Fruit fly (Drosophila melanogaster) whole organism, embryonic: Measurements from ENCODE around the gene Pdi.

Experiments
- BEAF-32 ChIP-seq: fragments of 200-800 bp; sonication (Bioruptor generic); optimal IDR thresholded peaks from 3 replicates; lab custom pipeline; 2017; ENCODE audit warnings: missing biosample characterization, missing genetic modification characterization, mild to moderate bottlenecking, moderate library complexity, missing genetic modification reagents
- CG10267 ChIP-seq: fragments of 200-800 bp; sonication (Bioruptor generic); optimal IDR thresholded peaks from 2 replicates; lab custom pipeline; 2018; ENCODE audit warnings: missing biosample characterization, mild to moderate bottlenecking, missing genetic modification characterization, moderate library complexity
- CG10979 ChIP-seq: fragments of 200-800 bp; sonication (Bioruptor generic); optimal IDR thresholded peaks from 2 replicates; lab custom pipeline; 2018; ENCODE audit warnings: missing biosample characterization, mild to moderate bottlenecking, missing genetic modification characterization, moderate library complexity
- CG12391 ChIP-seq: fragments of 200-800 bp; sonication (Bioruptor generic); optimal IDR thresholded peaks from 3 replicates; lab custom pipeline; 2018; ENCODE audit warnings: missing biosample characterization, mild to moderate bottlenecking, missing genetic modification characterization, moderate library complexity
- CG13296 ChIP-seq: fragments of 200-800 bp; sonication (Bioruptor generic); optimal IDR thresholded peaks from 3 replicates; lab custom pipeline; 2018; ENCODE audit warnings: missing biosample characterization, mild to moderate bottlenecking, missing genetic modification characterization
- CG14014 ChIP-seq: fragments of 200-800 bp; sonication (Bioruptor generic); IDR thresholded peaks from 2 replicates; pipeline ENCODE4 v1.3.6; 2022; ENCODE audit warnings: missing biosample characterization, missing genetic modification characterization
- CG14710 ChIP-seq: fragments of 200-800 bp; sonication (Bioruptor generic); optimal IDR thresholded peaks from 3 replicates; lab custom pipeline; 2019; ENCODE audit warnings: missing biosample characterization, mild to moderate bottlenecking, missing genetic modification characterization, moderate library complexity
- CG15514 ChIP-seq: fragments of 200-800 bp; sonication (Bioruptor generic); optimal IDR thresholded peaks from 3 replicates; lab custom pipeline; 2017; ENCODE audit warnings: missing biosample characterization, missing genetic modification characterization, mild to moderate bottlenecking, moderate library complexity, missing genetic modification reagents
- CG15601 ChIP-seq: fragments of 200-800 bp; sonication (Bioruptor generic); optimal IDR thresholded peaks from 3 replicates; lab custom pipeline; 2019; ENCODE audit warnings: missing biosample characterization, mild to moderate bottlenecking, missing genetic modification characterization, moderate library complexity
- CG16813 ChIP-seq: fragments of 200-800 bp; sonication (Bioruptor generic); IDR thresholded peaks from 3 replicates; pipeline ENCODE4 v1.3.6; 2022; ENCODE audit warnings: missing biosample characterization, missing genetic modification characterization; ENCODE audit not compliant: partially characterized antibody
- CG17568 ChIP-seq: fragments of 200-800 bp; sonication (Bioruptor generic); optimal IDR thresholded peaks from 2 replicates; lab custom pipeline; 2018; ENCODE audit warnings: missing biosample characterization, mild to moderate bottlenecking, missing genetic modification characterization, moderate library complexity
- CG17912 ChIP-seq: fragments of 200-800 bp; sonication (Bioruptor generic); optimal IDR thresholded peaks from 2 replicates; lab custom pipeline; 2018; ENCODE audit warnings: missing biosample characterization, mild to moderate bottlenecking, missing genetic modification characterization
- CG18262 ChIP-seq: fragments of 200-800 bp; optimal IDR thresholded peaks from 3 replicates; lab custom pipeline; 2019; ENCODE audit warnings: missing biosample characterization, mild to moderate bottlenecking, missing genetic modification characterization, moderate library complexity
- CG32532 ChIP-seq: fragments of 200-800 bp; sonication (Bioruptor generic); IDR thresholded peaks from 2 replicates; pipeline ENCODE4 v1.3.6; 2022; ENCODE audit warnings: missing biosample characterization, missing genetic modification characterization
- CG33557 ChIP-seq: fragments of 200-800 bp; sonication (Bioruptor generic); optimal IDR thresholded peaks from 2 replicates; lab custom pipeline; 2019; ENCODE audit warnings: missing biosample characterization, mild to moderate bottlenecking, missing genetic modification characterization, moderate library complexity
- CG3407 ChIP-seq: fragments of 200-800 bp; sonication (Bioruptor generic); optimal IDR thresholded peaks from 2 replicates; lab custom pipeline; 2018; ENCODE audit warnings: missing biosample characterization, mild to moderate bottlenecking, missing genetic modification characterization
- CG4707 ChIP-seq: fragments of 200-800 bp; sonication (Bioruptor generic); optimal IDR thresholded peaks from 2 replicates; lab custom pipeline; 2018; ENCODE audit warnings: missing biosample characterization, mild to moderate bottlenecking, missing genetic modification characterization, moderate library complexity
- CG6272 ChIP-seq: fragments of 200-800 bp; sonication (Bioruptor generic); IDR thresholded peaks from 2 replicates; pipeline ENCODE4 v1.3.6; 2022; ENCODE audit warnings: missing biosample characterization, missing genetic modification characterization
- CG6813 ChIP-seq: fragments of 200-800 bp; sonication (Bioruptor generic); optimal IDR thresholded peaks from 2 replicates; lab custom pipeline; 2017; ENCODE audit warnings: missing biosample characterization, missing genetic modification characterization, mild to moderate bottlenecking, moderate library complexity, missing genetic modification reagents
- CG7271 ChIP-seq: fragments of 200-800 bp; sonication (Bioruptor generic); optimal IDR thresholded peaks from 2 replicates; lab custom pipeline; 2018; ENCODE audit warnings: missing biosample characterization, mild to moderate bottlenecking, missing genetic modification characterization, moderate library complexity
- CG7987 ChIP-seq: fragments of 200-800 bp; sonication (Bioruptor generic); optimal IDR thresholded peaks from 2 replicates; lab custom pipeline; 2018; ENCODE audit warnings: missing biosample characterization, mild to moderate bottlenecking, missing genetic modification characterization, moderate library complexity
- CG8281 ChIP-seq: fragments of 200-800 bp; sonication (Bioruptor generic); optimal IDR thresholded peaks from 2 replicates; lab custom pipeline; 2018; ENCODE audit warnings: missing biosample characterization, mild to moderate bottlenecking, missing genetic modification characterization, moderate library complexity
- CHES-1-like ChIP-seq: fragments of 200-800 bp; sonication (Bioruptor generic); optimal IDR thresholded peaks from 2 replicates; lab custom pipeline; 2016; ENCODE audit warnings: missing biosample characterization, missing genetic modification characterization
- Fer1 ChIP-seq: fragments of 200-800 bp; sonication (Bioruptor generic); optimal IDR thresholded peaks from 2 replicates; lab custom pipeline; 2017; ENCODE audit warnings: missing biosample characterization, mild to moderate bottlenecking, missing genetic modification characterization
- Fer3 ChIP-seq: fragments of 200-800 bp; sonication (Bioruptor generic); optimal IDR thresholded peaks from 2 replicates; lab custom pipeline; 2018; ENCODE audit warnings: missing biosample characterization, mild to moderate bottlenecking, missing genetic modification characterization, moderate library complexity
- HmgZ ChIP-seq: fragments of 200-800 bp; sonication (Bioruptor generic); optimal IDR thresholded peaks from 2 replicates; lab custom pipeline; 2018; ENCODE audit warnings: missing biosample characterization, mild to moderate bottlenecking, missing genetic modification characterization
- Lhr ChIP-seq: fragments of 200-800 bp; sonication (Bioruptor generic); optimal IDR thresholded peaks from 3 replicates; lab custom pipeline; 2017; ENCODE audit warnings: mild to moderate bottlenecking, missing biosample characterization, missing genetic modification reagents, missing genetic modification characterization
- Med ChIP-seq: fragments of 200-800 bp; sonication (Bioruptor generic); peaks from one replicate; lab custom pipeline; 2016; ENCODE audit warnings: missing biosample characterization, missing genetic modification characterization, mild to moderate bottlenecking, inconsistent platforms, moderate library complexity
- Meics ChIP-seq: fragments of 200-800 bp; sonication (Bioruptor generic); optimal IDR thresholded peaks from 2 replicates; lab custom pipeline; 2017; ENCODE audit warnings: missing biosample characterization, mild to moderate bottlenecking, missing genetic modification characterization
- NfI ChIP-seq: fragments of 200-800 bp; sonication (Bioruptor generic); optimal IDR thresholded peaks from 3 replicates; lab custom pipeline; 2018; ENCODE audit warnings: missing biosample characterization, mild to moderate bottlenecking, missing genetic modification characterization, moderate library complexity
- Oaz ChIP-seq: fragments of 200-800 bp; sonication (Bioruptor generic); IDR thresholded peaks from 2 replicates; pipeline ENCODE4 v1.3.6; 2022; ENCODE audit warnings: missing biosample characterization, missing genetic modification characterization
- PHDP ChIP-seq: fragments of 200-800 bp; sonication (Bioruptor generic); optimal IDR thresholded peaks from 3 replicates; lab custom pipeline; 2018; ENCODE audit warnings: missing biosample characterization, mild to moderate bottlenecking, missing genetic modification characterization, moderate library complexity
- Scr ChIP-seq: fragments of 200-800 bp; sonication (Bioruptor generic); IDR thresholded peaks from 2 replicates; pipeline ENCODE4 v1.3.6; 2022; ENCODE audit warnings: missing biosample characterization, missing genetic modification characterization; ENCODE audit not compliant: partially characterized antibody
- ab ChIP-seq: fragments of 200-800 bp; sonication (Bioruptor generic); optimal IDR thresholded peaks from 2 replicates; lab custom pipeline; 2016; ENCODE audit warnings: missing biosample characterization, missing genetic modification characterization
- bcd ChIP-seq: fragments of 200-800 bp; sonication (Bioruptor generic); optimal IDR thresholded peaks from 2 replicates; lab custom pipeline; 2017; ENCODE audit warnings: missing biosample characterization, mild to moderate bottlenecking, missing genetic modification characterization
- bsh ChIP-seq, 2 experiments: fragments of 200-800 bp; sonication (Bioruptor generic); optimal IDR thresholded peaks; 2 replicates each; lab custom pipeline; 2017 to 2018; ENCODE audit warnings: mild to moderate bottlenecking in 2 of 2, missing biosample characterization in 2 of 2, missing genetic modification characterization in 2 of 2, moderate library complexity in 1 of 2
- cwo ChIP-seq: fragments of 200-800 bp; sonication (Bioruptor generic); optimal IDR thresholded peaks from 3 replicates; lab custom pipeline; 2017; ENCODE audit warnings: missing biosample characterization, missing genetic modification characterization, mild to moderate bottlenecking, moderate library complexity, missing genetic modification reagents
- dimm ChIP-seq: fragments of 200-800 bp; sonication (Bioruptor generic); IDR thresholded peaks from 2 replicates; pipeline ENCODE4 v1.3.6; 2022; ENCODE audit warnings: missing biosample characterization, missing genetic modification characterization
- dpn ChIP-seq, 2 experiments: fragments of 200-800 bp; sonication (Bioruptor generic); optimal IDR thresholded peaks; 3 replicates each; lab custom pipeline; 2016; ENCODE audit warnings: missing biosample characterization in 2 of 2, missing genetic modification characterization in 2 of 2
- ewg ChIP-seq: fragments of 200-800 bp; sonication (Bioruptor generic); optimal IDR thresholded peaks from 3 replicates; lab custom pipeline; 2017; ENCODE audit warnings: mild to moderate bottlenecking, missing biosample characterization, missing genetic modification reagents, missing genetic modification characterization
- gfzf ChIP-seq: fragments of 200-800 bp; sonication (Bioruptor generic); optimal IDR thresholded peaks from 2 replicates; lab custom pipeline; 2016; ENCODE audit warnings: missing biosample characterization, mild to moderate bottlenecking, missing genetic modification characterization, moderate library complexity
- her ChIP-seq: fragments of 200-800 bp; sonication (Bioruptor generic); optimal IDR thresholded peaks from 2 replicates; lab custom pipeline; 2016; ENCODE audit warnings: missing biosample characterization, missing genetic modification characterization
- insv ChIP-seq, 2 experiments: fragments of 200-800 bp; sonication (Bioruptor generic); optimal IDR thresholded peaks; 3 replicates each; lab custom pipeline; 2016 to 2018; ENCODE audit warnings: missing biosample characterization in 2 of 2, missing genetic modification characterization in 2 of 2
- kah ChIP-seq: fragments of 200-800 bp; sonication (Bioruptor generic); optimal IDR thresholded peaks from 2 replicates; lab custom pipeline; 2018; ENCODE audit warnings: missing biosample characterization, mild to moderate bottlenecking, missing genetic modification characterization
- lilli ChIP-seq: fragments of 200-800 bp; sonication (Bioruptor generic); optimal IDR thresholded peaks from 3 replicates; lab custom pipeline; 2016; ENCODE audit warnings: missing biosample characterization, missing genetic modification characterization
- nmo ChIP-seq: fragments of 200-800 bp; sonication (Bioruptor generic); optimal IDR thresholded peaks from 2 replicates; lab custom pipeline; 2018; ENCODE audit warnings: missing biosample characterization, mild to moderate bottlenecking, missing genetic modification characterization, moderate library complexity
- rib ChIP-seq: fragments of 200-800 bp; sonication (Bioruptor generic); IDR thresholded peaks from 2 replicates; pipeline ENCODE4 v1.3.6; 2022; ENCODE audit warnings: missing biosample characterization, missing genetic modification characterization
- trem ChIP-seq: fragments of 200-800 bp; optimal IDR thresholded peaks from 3 replicates; lab custom pipeline; 2019; ENCODE audit warnings: missing biosample characterization, mild to moderate bottlenecking, missing genetic modification characterization, moderate library complexity

Pdi gene

DNA sequence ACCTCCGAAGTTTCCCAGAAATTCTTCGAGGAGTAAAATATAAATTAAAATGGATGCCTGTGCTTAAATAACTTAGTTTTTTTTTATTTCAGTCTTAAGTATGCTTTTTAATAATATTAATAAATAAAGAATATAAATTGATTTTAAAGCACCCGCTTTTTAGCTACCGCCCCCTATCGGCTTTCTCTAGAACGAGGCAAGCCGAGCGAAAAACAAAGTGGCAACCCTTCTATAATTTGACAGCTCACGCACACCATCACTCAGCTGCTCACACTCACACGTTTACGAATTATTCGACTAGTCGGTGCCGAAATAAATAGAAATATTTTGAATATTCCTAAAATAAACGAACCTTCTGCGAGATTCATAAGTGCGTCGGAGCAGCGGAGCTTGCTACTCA, 18.9 kb upstream of the Pdi start, which contains the start of gene CG6878 (continued):
- TF ChIP-seq CG12391 (tag; lab: Kevin White, UChicago) = peak; percentile 29
- TF ChIP-seq lilli (GFP tag; lab: Kevin White, UChicago) = peak; percentile 28
- TF ChIP-seq Scr (GFP tag; lab: Robert Waterston, UW) = 0 out of 2 replicates have a peak, but pooled peaks have one; percentile 23
- TF ChIP-seq CG16813 (GFP tag; lab: Robert Waterston, UW) = peak; percentile 37; the same call in 1 of the 3 replicates
- peak; percentile 8 for TF ChIP-seq CHES-1-like (GFP tag; lab: Kevin White, UChicago)
- no peak for TF ChIP-seq CG8281 (tag; lab: Kevin White, UChicago)
- TF ChIP-seq NfI (GFP tag; lab: Kevin White, UChicago) = peak; percentile 60
- no peak for TF ChIP-seq Oaz
- TF ChIP-seq bsh (GFP tag; optimal IDR thresholded peaks at IDR 0.05; lab: Kevin White, UChicago) = peak in 1 of 2 experiments; percentile 11
- TF ChIP-seq CG10267 (tag; lab: Kevin White, UChicago) = peak; percentile 46
- no peak for TF ChIP-seq ab (GFP tag; lab: Kevin White, UChicago)
- no peak for TF ChIP-seq dimm (GFP tag; lab: Robert Waterston, UW)
- TF ChIP-seq CG13296 = peak; percentile 5
- TF ChIP-seq her (GFP tag; lab: Kevin White, UChicago) = no peak
- peak; percentile 40; the same call in 1 of the 2 replicates for TF ChIP-seq CG32532
- TF ChIP-seq CG17912 (GFP tag; lab: Kevin White, UChicago) = peak; percentile 68
- TF ChIP-seq kah = peak; percentile 27
- TF ChIP-seq BEAF-32 = peak; percentile 43
- TF ChIP-seq PHDP (tag; lab: Kevin White, UChicago) = peak; percentile 42
- TF ChIP-seq rib (GFP tag; lab: Robert Waterston, UW) = no peak
- TF ChIP-seq gfzf (GFP tag; lab: Kevin White, UChicago) = peak; percentile 6
- peak; percentile 69 for TF ChIP-seq HmgZ
- peak; percentile 37 for TF ChIP-seq CG15601 (tag; lab: Kevin White, UChicago)
- TF ChIP-seq CG10979 (tag; lab: Kevin White, UChicago) = peak; percentile 8
- TF ChIP-seq CG14014 (GFP tag; lab: Robert Waterston, UW) = peak; percentile 24; the same call in 1 of the 2 replicates
- TF ChIP-seq Meics (GFP tag; lab: Kevin White, UChicago) = peak; percentile 36
- peak; percentile 53 for TF ChIP-seq CG14710 (tag; lab: Kevin White, UChicago)
- peak; percentile 84 for TF ChIP-seq Med (GFP tag; lab: Kevin White, UChicago)
- TF ChIP-seq CG33557 (GFP tag; lab: Kevin White, UChicago) = peak; percentile 14
- TF ChIP-seq Lhr = peak; percentile 54
- TF ChIP-seq CG7271 (tag; lab: Kevin White, UChicago) = no peak
- peak in 1 of 2 experiments; percentile 16 for TF ChIP-seq dpn (GFP tag; optimal IDR thresholded peaks at IDR 0.05; lab: Kevin White, UChicago)
- peak; percentile 4 for TF ChIP-seq CG3407
- peak; percentile 2 for TF ChIP-seq Fer3 (tag; lab: Kevin White, UChicago)
- peak; percentile 74 for TF ChIP-seq trem (tag; lab: Kevin White, UChicago)
- TF ChIP-seq CG15514 = peak; percentile 67
- TF ChIP-seq CG18262 (tag; lab: Kevin White, UChicago) = peak; percentile 21
- TF ChIP-seq CG4707 = no peak
- peak; percentile 44 for TF ChIP-seq Fer1
- TF ChIP-seq bcd (GFP tag; lab: Kevin White, UChicago) = peak; percentile 8
- no peak for TF ChIP-seq ewg (GFP tag; lab: Kevin White, UChicago)
- no peak for TF ChIP-seq cwo (GFP tag; lab: Kevin White, UChicago)
- TF ChIP-seq nmo = peak; percentile 43
- no peak for TF ChIP-seq CG6272 (GFP tag; lab: Robert Waterston, UW)
- TF ChIP-seq CG7987 = peak; percentile 56
- no peak for TF ChIP-seq CG17568
- peak; percentile 30 for TF ChIP-seq CG6813
- TF ChIP-seq insv (GFP tag; optimal IDR thresholded peaks at IDR 0.05; lab: Kevin White, UChicago) = peak in 1 of 2 experiments; percentile 31
